Fruit fly (Drosophila melanogaster): ENCODE data around the gene dy.

Gene dy

DNA sequence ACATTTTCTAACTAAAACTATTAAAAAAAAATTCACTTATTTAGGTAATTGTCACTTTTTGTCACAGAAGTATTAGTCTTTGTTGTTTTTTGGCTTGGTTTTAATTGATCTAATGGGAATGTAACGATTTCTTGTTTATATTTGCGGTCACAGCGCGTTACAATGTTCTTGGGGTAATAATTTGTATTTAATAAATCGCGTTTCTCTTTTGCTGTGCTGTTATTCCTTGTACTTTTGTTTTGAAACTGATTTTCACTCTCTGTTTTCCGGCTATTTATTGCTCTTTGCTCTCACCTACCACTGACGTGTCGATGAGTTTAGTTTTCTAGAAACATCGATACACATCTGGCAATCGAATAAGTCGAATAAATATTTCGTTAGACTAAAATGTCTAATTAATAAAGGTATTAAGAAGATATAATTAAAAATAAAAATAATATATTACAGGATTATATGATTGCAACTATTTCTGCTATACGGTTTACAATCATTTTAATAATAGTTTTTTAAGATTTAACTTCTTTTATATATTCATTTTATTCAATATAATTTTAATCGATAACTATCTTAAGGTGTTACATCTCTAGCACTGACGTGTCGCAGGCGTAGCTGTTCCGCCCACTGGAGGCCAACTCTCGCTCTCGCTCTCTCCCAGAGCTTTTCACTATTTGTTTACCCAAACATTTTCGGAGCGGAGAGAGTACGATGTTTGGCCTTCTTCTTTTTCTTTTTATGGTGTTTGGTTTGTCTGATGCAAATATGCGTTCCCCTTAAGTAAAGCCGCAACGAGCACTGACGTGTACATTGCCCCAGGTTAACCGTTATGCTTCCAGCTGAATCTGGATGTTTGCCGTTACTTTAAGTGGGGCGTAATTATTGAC is 28.5 kb upstream of the dy start, which contains the start of gene Hsc70-3 (continued):
- TF ChIP-seq ci (GFP tag; IDR thresholded peaks at IDR 0.05) (peak; percentile 91), Mad (GFP tag; optimal IDR thresholded peaks at IDR 0.05) (no peak), CG9797 (GFP tag; optimal IDR thresholded peaks at IDR 0.05) (no peak), CG12071 (GFP tag; optimal IDR thresholded peaks at IDR 0.05) (peak; percentile 49), seq (GFP tag; IDR thresholded peaks at IDR 0.05) (no peak), insv (GFP tag; optimal IDR thresholded peaks at IDR 0.05) (no peak), gt (GFP tag; IDR thresholded peaks at IDR 0.05) (no peak), mirr (GFP tag; optimal IDR thresholded peaks at IDR 0.05) (peak; percentile 45), CG8290 (GFP tag; optimal IDR thresholded peaks at IDR 0.05) (peak; percentile 7), CG8290 (tag; optimal IDR thresholded peaks at IDR 0.05) (peak in 1 of 2 experiments; percentile 40), ssp (GFP tag; IDR thresholded peaks at IDR 0.05) (no peak), sisA (GFP tag; IDR thresholded peaks at IDR 0.05) (no peak), esg (GFP tag; conservative IDR thresholded peaks at IDR 0.05) (no peak), E2f2 (GFP tag; IDR thresholded peaks at IDR 0.05) (0 out of 2 replicates have a peak, but pooled peaks have one; percentile 8), CG10209 (GFP tag; optimal IDR thresholded peaks at IDR 0.05) (peak; percentile 32), Dll (GFP tag; IDR thresholded peaks at IDR 0.05; ENCODE audit: partially characterized antibody) (peak; percentile 89), Vsx1 (GFP tag; optimal IDR thresholded peaks at IDR 0.05) (peak; percentile 12), CG4360 (GFP tag; IDR thresholded peaks at IDR 0.05) (no peak), CG13123 (GFP tag; optimal IDR thresholded peaks at IDR 0.05) (no peak), CG6689 (GFP tag; IDR thresholded peaks at IDR 0.05) (no peak), Ada2b (GFP tag; IDR thresholded peaks at IDR 0.05) (no peak), Hey (tag; optimal IDR thresholded peaks at IDR 0.05) (no peak), danr (GFP tag; IDR thresholded peaks at IDR 0.05) (no peak), wor (GFP tag; IDR thresholded peaks at IDR 0.05) (no peak), Antp (GFP tag; optimal IDR thresholded peaks at IDR 0.05) (no peak), Dp (GFP tag; optimal IDR thresholded peaks at IDR 0.05) (peak; percentile 0), H15 (GFP tag; IDR thresholded peaks at IDR 0.05) (no peak), CG4424 (GFP tag; optimal IDR thresholded peaks at IDR 0.05) (no peak), cwo (GFP tag; optimal IDR thresholded peaks at IDR 0.05) (no peak), tap (tag; optimal IDR thresholded peaks at IDR 0.05) (no peak), CG12659 (GFP tag; optimal IDR thresholded peaks at IDR 0.05) (peak; percentile 47), Fer1 (GFP tag; optimal IDR thresholded peaks at IDR 0.05) (peak; percentile 0), CG16813 (GFP tag; IDR thresholded peaks at IDR 0.05; ENCODE audit: partially characterized antibody) (peak; percentile 73), CG18476 (GFP tag; optimal IDR thresholded peaks at IDR 0.05) (no peak), Drgx (GFP tag; IDR thresholded peaks at IDR 0.05) (no peak), fd64A (GFP tag; optimal IDR thresholded peaks at IDR 0.05) (peak; percentile 82), az2 (GFP tag; optimal IDR thresholded peaks at IDR 0.05) (peak; percentile 7), Max (GFP tag; optimal IDR thresholded peaks at IDR 0.05) (no peak), sqz (GFP tag; optimal IDR thresholded peaks at IDR 0.05) (peak; percentile 11), CG10565 (GFP tag; optimal IDR thresholded peaks at IDR 0.05) (no peak), sens-2 (GFP tag; IDR thresholded peaks at IDR 0.05) (no peak), luna (GFP tag; optimal IDR thresholded peaks at IDR 0.05) (no peak), Atf6 (GFP tag; IDR thresholded peaks at IDR 0.05) (no peak), p53 (GFP tag; optimal IDR thresholded peaks at IDR 0.05) (no peak), h (optimal IDR thresholded peaks at IDR 0.05) (no peak), nom (GFP tag; optimal IDR thresholded peaks at IDR 0.05) (peak; percentile 35), CG2129 (GFP tag; IDR thresholded peaks at IDR 0.05; ENCODE audit: partially characterized antibody) (peak; percentile 46), Stat92E (GFP tag; optimal IDR thresholded peaks at IDR 0.05) (no peak), shn (GFP tag; optimal IDR thresholded peaks at IDR 0.05) (no peak), chm (GFP tag; IDR thresholded peaks at IDR 0.05) (peak; percentile 15; the same call in 1 of the 2 replicates)
